Worm (Caenorhabditis elegans) whole organism, L3 larva: Measurements from ENCODE around the gene grsp-4.

Source experiments
- aly-2 ChIP-seq: fragments of 150-350 bp; optimal IDR thresholded peaks from 2 replicates; lab custom pipeline; 2014; ENCODE audit warnings: missing biosample characterization, missing genetic modification characterization
- ama-1 ChIP-seq: fragments of 150-350 bp; optimal IDR thresholded peaks from 2 replicates; lab custom pipeline; 2018
- daf-12 ChIP-seq: fragments of 150-350 bp; optimal IDR thresholded peaks from 2 replicates; lab custom pipeline; 2014; ENCODE audit warnings: missing biosample characterization, missing genetic modification reagents, missing genetic modification characterization
- nhr-43 ChIP-seq: sonication (generic microtip); optimal IDR thresholded peaks from 2 replicates; lab custom pipeline; 2016; ENCODE audit warnings: mild to moderate bottlenecking, missing genetic modification characterization, missing compliant biosample characterization; ENCODE audit not compliant: poor library complexity, severe bottlenecking
- tbx-2 ChIP-seq: sonication (generic microtip); optimal IDR thresholded peaks from 2 replicates; lab custom pipeline; 2016; ENCODE audit warnings: mild to moderate bottlenecking, missing genetic modification characterization, missing compliant biosample characterization

ce11 chrV:7624152-7624551 lies 600 bp upstream of the grsp-4 start, which contains the start of gene C50E3.13:
- no peak for TF ChIP-seq ama-1
- TF ChIP-seq aly-2 (tag; lab: Kevin White, UChicago), result no peak
- TF ChIP-seq nhr-43 (tag; lab: Kevin White, UChicago), result no peak
- no peak for TF ChIP-seq daf-12 (tag; lab: Kevin White, UChicago)
- no peak for TF ChIP-seq tbx-2 (tag; lab: Kevin White, UChicago)
